Fruit fly (Drosophila melanogaster) whole organism, embryonic: ENCODE measurements around the gene Mkp3.

Source experiments
- B-H1 ChIP-seq: fragments of 200-800 bp; sonication (Bioruptor generic); IDR thresholded peaks from 3 replicates; pipeline ENCODE4 v1.3.6; 2022; ENCODE audit warnings: missing biosample characterization, missing genetic modification characterization
- CG10366 ChIP-seq: fragments of 200-800 bp; sonication (Bioruptor generic); IDR thresholded peaks from 2 replicates; pipeline ENCODE4 v1.3.6; 2022; ENCODE audit warnings: missing biosample characterization, missing genetic modification characterization
- CG10543 ChIP-seq: fragments of 200-800 bp; sonication (Bioruptor generic); optimal IDR thresholded peaks from 3 replicates; lab custom pipeline; 2017; ENCODE audit warnings: missing biosample characterization, mild to moderate bottlenecking, missing genetic modification characterization, moderate library complexity
- CG13287 ChIP-seq: fragments of 200-800 bp; sonication (Bioruptor generic); IDR thresholded peaks from 2 replicates; pipeline ENCODE4 v1.3.6; 2022; ENCODE audit warnings: missing biosample characterization, missing genetic modification characterization; ENCODE audit not compliant: partially characterized antibody
- CG13424 ChIP-seq: fragments of 200-800 bp; sonication (Bioruptor generic); optimal IDR thresholded peaks from 2 replicates; lab custom pipeline; 2019; ENCODE audit warnings: missing biosample characterization, mild to moderate bottlenecking, missing genetic modification characterization, moderate library complexity
- CG1602 ChIP-seq: fragments of 200-800 bp; sonication (Bioruptor generic); optimal IDR thresholded peaks from 3 replicates; lab custom pipeline; 2016; ENCODE audit warnings: missing biosample characterization, missing genetic modification characterization
- CG16779 ChIP-seq: fragments of 200-800 bp; sonication (Bioruptor generic); IDR thresholded peaks from 2 replicates; pipeline ENCODE4 v1.3.6; 2022; ENCODE audit warnings: missing biosample characterization, missing genetic modification characterization
- CG17829 ChIP-seq: fragments of 200-800 bp; optimal IDR thresholded peaks from 2 replicates; lab custom pipeline; 2019; ENCODE audit warnings: missing biosample characterization, mild to moderate bottlenecking, missing genetic modification characterization, moderate library complexity
- CG17912 ChIP-seq: fragments of 200-800 bp; sonication (Bioruptor generic); optimal IDR thresholded peaks from 2 replicates; lab custom pipeline; 2018; ENCODE audit warnings: missing biosample characterization, mild to moderate bottlenecking, missing genetic modification characterization
- CG18764 ChIP-seq: fragments of 200-800 bp; sonication (Bioruptor generic); optimal IDR thresholded peaks from 3 replicates; lab custom pipeline; 2016; ENCODE audit warnings: missing biosample characterization, missing genetic modification characterization
- CG33213 ChIP-seq: fragments of 200-800 bp; sonication (Bioruptor generic); optimal IDR thresholded peaks from 3 replicates; lab custom pipeline; 2016; ENCODE audit warnings: missing biosample characterization, missing genetic modification characterization
- CG33557 ChIP-seq: fragments of 200-800 bp; sonication (Bioruptor generic); optimal IDR thresholded peaks from 2 replicates; lab custom pipeline; 2019; ENCODE audit warnings: missing biosample characterization, mild to moderate bottlenecking, missing genetic modification characterization, moderate library complexity
- CG34422 ChIP-seq: fragments of 200-800 bp; sonication (Bioruptor generic); IDR thresholded peaks from 3 replicates; pipeline ENCODE4 v1.3.6; 2022; ENCODE audit warnings: missing biosample characterization, missing genetic modification characterization
- CG4707 ChIP-seq: fragments of 200-800 bp; sonication (Bioruptor generic); optimal IDR thresholded peaks from 2 replicates; lab custom pipeline; 2018; ENCODE audit warnings: missing biosample characterization, mild to moderate bottlenecking, missing genetic modification characterization, moderate library complexity
- CG5953 ChIP-seq: fragments of 200-800 bp; sonication (Bioruptor generic); IDR thresholded peaks from 2 replicates; pipeline ENCODE4 v1.3.6; 2022; ENCODE audit warnings: missing biosample characterization, missing genetic modification characterization
- CG7556 ChIP-seq: fragments of 200-800 bp; sonication (Bioruptor generic); optimal IDR thresholded peaks from 2 replicates; lab custom pipeline; 2017; ENCODE audit warnings: missing biosample characterization, mild to moderate bottlenecking, missing genetic modification characterization
- CG7786 ChIP-seq: fragments of 200-800 bp; sonication (Bioruptor generic); optimal IDR thresholded peaks from 2 replicates; lab custom pipeline; 2016; ENCODE audit warnings: missing biosample characterization, missing genetic modification characterization
- CG7987 ChIP-seq: fragments of 200-800 bp; sonication (Bioruptor generic); optimal IDR thresholded peaks from 2 replicates; lab custom pipeline; 2018; ENCODE audit warnings: missing biosample characterization, mild to moderate bottlenecking, missing genetic modification characterization, moderate library complexity
- CG8089 ChIP-seq: fragments of 200-800 bp; sonication (Bioruptor generic); optimal IDR thresholded peaks from 3 replicates; lab custom pipeline; 2016; ENCODE audit warnings: missing biosample characterization, missing genetic modification characterization
- CTCF ChIP-seq: fragments of 200-800 bp; sonication (Bioruptor generic); optimal IDR thresholded peaks from 2 replicates; lab custom pipeline; 2017; ENCODE audit warnings: missing biosample characterization, mild to moderate bottlenecking, missing genetic modification characterization, moderate library complexity
- Ets65A ChIP-seq: fragments of 200-800 bp; sonication (Bioruptor generic); peaks from one replicate; lab custom pipeline; 2016; ENCODE audit warnings: missing biosample characterization, missing genetic modification characterization
- Gsc ChIP-seq: fragments of 200-800 bp; sonication (Bioruptor generic); IDR thresholded peaks from 2 replicates; pipeline ENCODE4 v1.3.6; 2022; ENCODE audit warnings: missing biosample characterization, missing genetic modification characterization
- Hey ChIP-seq: fragments of 200-800 bp; sonication (Bioruptor generic); optimal IDR thresholded peaks from 3 replicates; lab custom pipeline; 2018; ENCODE audit warnings: missing biosample characterization, mild to moderate bottlenecking, missing genetic modification characterization
- Mes4 ChIP-seq: fragments of 200-800 bp; sonication (Bioruptor generic); optimal IDR thresholded peaks from 2 replicates; lab custom pipeline; 2016; ENCODE audit warnings: missing biosample characterization, missing genetic modification characterization
- Pdp1 ChIP-seq, 2 experiments: fragments of 200-800 bp; sonication (Bioruptor generic); optimal IDR thresholded peaks; 3 replicates each; lab custom pipeline; 2016; ENCODE audit warnings: missing biosample characterization in 2 of 2, missing genetic modification characterization in 2 of 2, mild to moderate bottlenecking in 1 of 2, moderate library complexity in 1 of 2
- Ravus ChIP-seq: fragments of 200-800 bp; sonication (Bioruptor generic); IDR thresholded peaks from 2 replicates; pipeline ENCODE4 v1.3.6; 2022; ENCODE audit warnings: missing biosample characterization, missing genetic modification characterization
- Rx ChIP-seq: fragments of 200-800 bp; sonication (Bioruptor generic); IDR thresholded peaks from 2 replicates; pipeline ENCODE4 v1.3.6; 2022; ENCODE audit warnings: missing biosample characterization, missing genetic modification characterization
- Sry-β ChIP-seq: fragments of 200-800 bp; sonication (Bioruptor generic); optimal IDR thresholded peaks from 2 replicates; lab custom pipeline; 2018; ENCODE audit warnings: missing biosample characterization, mild to moderate bottlenecking, missing genetic modification characterization, moderate library complexity
- Trl ChIP-seq, 3 experiments: fragments of >200 bp in 2 of 3; fragments of 200-800 bp in 1 of 3; sonication (Bioruptor generic) in 1 of 3; optimal IDR thresholded peaks; 2 replicates in 1 of 3; 3 replicates in 2 of 3; lab custom pipeline; 2016 to 2017; ENCODE audit warnings: missing biosample characterization in 1 of 3, missing genetic modification characterization in 1 of 3
- ab ChIP-seq: fragments of 200-800 bp; sonication (Bioruptor generic); optimal IDR thresholded peaks from 2 replicates; lab custom pipeline; 2016; ENCODE audit warnings: missing biosample characterization, missing genetic modification characterization
- bbx ChIP-seq: fragments of 200-800 bp; sonication (Bioruptor generic); IDR thresholded peaks from 2 replicates; pipeline ENCODE4 v1.3.6; 2022; ENCODE audit warnings: missing biosample characterization, missing genetic modification characterization; ENCODE audit not compliant: partially characterized antibody
- cg ChIP-seq: fragments of 200-800 bp; sonication (Bioruptor generic); optimal IDR thresholded peaks from 3 replicates; lab custom pipeline; 2019; ENCODE audit warnings: missing biosample characterization, mild to moderate bottlenecking, missing genetic modification characterization, moderate library complexity
- ewg ChIP-seq: fragments of 200-800 bp; sonication (Bioruptor generic); optimal IDR thresholded peaks from 3 replicates; lab custom pipeline; 2017; ENCODE audit warnings: mild to moderate bottlenecking, missing biosample characterization, missing genetic modification reagents, missing genetic modification characterization
- gce ChIP-seq: fragments of 200-800 bp; sonication (Bioruptor generic); IDR thresholded peaks from 3 replicates; pipeline ENCODE4 v1.3.6; 2022; ENCODE audit warnings: missing biosample characterization, missing genetic modification characterization
- grn ChIP-seq: fragments of 200-800 bp; sonication (Bioruptor generic); optimal IDR thresholded peaks from 3 replicates; lab custom pipeline; 2017; ENCODE audit warnings: missing biosample characterization, missing genetic modification characterization
- h ChIP-seq: fragments of >200 bp; optimal IDR thresholded peaks from 2 replicates; lab custom pipeline; 2017
- hkb ChIP-seq, 2 experiments: fragments of 200-800 bp in 1 of 2; fragments of >200 bp in 1 of 2; sonication (Bioruptor generic) in 1 of 2; IDR thresholded peaks in 1 of 2; optimal IDR thresholded peaks in 1 of 2; 2 replicates each; pipeline versions ENCODE4 v1.3.6 to Lab custom; 2017 to 2022; ENCODE audit warnings: missing biosample characterization in 1 of 2, missing genetic modification characterization in 1 of 2
- ken ChIP-seq: fragments of 200-800 bp; sonication (Bioruptor generic); IDR thresholded peaks from 3 replicates; pipeline ENCODE4 v1.3.6; 2022; ENCODE audit warnings: missing biosample characterization, missing genetic modification characterization
- lola ChIP-seq, 3 experiments: fragments of >200 bp in 2 of 3; fragments of 200-800 bp in 1 of 3; sonication (Bioruptor generic) in 1 of 3; optimal IDR thresholded peaks; 2 replicates each; lab custom pipeline; 2017 to 2019; ENCODE audit warnings: missing biosample characterization in 3 of 3, missing genetic modification characterization in 3 of 3, mild to moderate bottlenecking in 1 of 3, moderate library complexity in 1 of 3
- mirr ChIP-seq: fragments of 200-800 bp; sonication (Bioruptor generic); optimal IDR thresholded peaks from 3 replicates; lab custom pipeline; 2018; ENCODE audit warnings: missing biosample characterization, mild to moderate bottlenecking, missing genetic modification characterization
- ranshi ChIP-seq: fragments of 200-800 bp; sonication (Bioruptor generic); IDR thresholded peaks from 2 replicates; pipeline ENCODE4 v1.3.6; 2022; ENCODE audit warnings: missing biosample characterization, missing genetic modification characterization
- sd ChIP-seq: fragments of 200-800 bp; sonication (Bioruptor generic); optimal IDR thresholded peaks from 3 replicates; lab custom pipeline; 2018; ENCODE audit warnings: missing biosample characterization, mild to moderate bottlenecking, missing genetic modification characterization, moderate library complexity
- sim ChIP-seq: fragments of 200-800 bp; sonication (Bioruptor generic); IDR thresholded peaks from 2 replicates; pipeline ENCODE4 v1.3.6; 2022; ENCODE audit warnings: missing biosample characterization, missing genetic modification characterization
- stc ChIP-seq: fragments of 200-800 bp; sonication (Bioruptor generic); IDR thresholded peaks from 2 replicates; pipeline ENCODE4 v1.3.6; 2022; ENCODE audit warnings: missing biosample characterization, missing genetic modification characterization
- toy ChIP-seq: fragments of 200-800 bp; sonication (Bioruptor generic); IDR thresholded peaks from 2 replicates; pipeline ENCODE4 v1.3.6; 2022; ENCODE audit warnings: missing biosample characterization, missing genetic modification characterization
- trem ChIP-seq: fragments of 200-800 bp; optimal IDR thresholded peaks from 3 replicates; lab custom pipeline; 2019; ENCODE audit warnings: missing biosample characterization, mild to moderate bottlenecking, missing genetic modification characterization, moderate library complexity
- yki ChIP-seq: fragments of >200 bp; optimal IDR thresholded peaks from 3 replicates; lab custom pipeline; 2018
- zfh1 ChIP-seq: fragments of 200-800 bp; sonication (Bioruptor generic); IDR thresholded peaks from 3 replicates; pipeline ENCODE4 v1.3.6; 2022; ENCODE audit warnings: missing biosample characterization, missing genetic modification characterization
- zfh2 ChIP-seq: fragments of 200-800 bp; sonication (Bioruptor generic); optimal IDR thresholded peaks from 2 replicates; lab custom pipeline; 2016; ENCODE audit warnings: missing biosample characterization, missing genetic modification characterization

Gene Mkp3

DNA sequence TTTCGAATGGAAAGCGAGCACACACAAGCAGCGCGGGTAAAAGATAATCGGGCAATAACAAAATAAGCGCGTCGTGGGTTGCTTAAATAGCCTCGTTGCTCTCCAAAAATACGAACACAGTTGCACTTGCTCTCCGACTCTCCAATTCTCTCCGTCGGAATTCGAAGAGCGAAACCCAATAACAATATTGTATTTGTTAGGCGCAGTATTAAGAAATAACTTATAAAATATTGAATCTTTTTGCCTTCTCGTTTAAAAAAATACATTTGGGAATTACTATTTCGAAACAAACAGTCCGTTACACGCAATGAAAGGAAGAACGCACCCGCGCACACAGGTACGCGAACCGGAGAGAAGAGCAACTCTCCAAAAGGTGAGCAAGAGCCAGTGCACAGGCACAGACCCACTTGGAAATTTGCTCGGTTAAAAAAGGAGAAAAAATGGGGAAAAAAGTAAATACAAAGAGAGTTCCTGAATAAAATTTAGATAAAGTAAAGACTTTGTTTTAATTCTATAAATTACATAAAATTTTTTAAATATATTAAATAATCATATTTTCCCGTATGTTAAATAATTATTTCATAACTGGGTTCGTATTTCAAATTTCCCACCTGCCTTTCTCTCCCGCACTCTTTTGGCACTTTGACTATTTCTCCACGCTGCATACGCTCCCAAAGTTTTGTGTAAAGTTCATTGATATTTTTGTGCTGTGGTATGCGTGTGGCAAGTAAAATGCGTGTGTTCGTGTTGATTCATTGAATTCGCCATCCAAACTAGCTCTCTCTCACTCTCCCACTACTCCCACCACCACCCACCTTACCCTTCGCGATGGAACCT is at the start of gene Mkp3 (continued):
- TF ChIP-seq ewg (peak; percentile 51), CG10543 (GFP tag; lab: Kevin White, UChicago) (peak; percentile 91), CG4707 (GFP tag; lab: Kevin White, UChicago) (peak; percentile 56), CG7987 (GFP tag; lab: Kevin White, UChicago) (peak; percentile 26), toy (peak; percentile 83), Sry-β (GFP tag; lab: Kevin White, UChicago) (no peak), mirr (peak; percentile 13), CG7556 (GFP tag; lab: Kevin White, UChicago) (peak; percentile 96), CG34422 (GFP tag; lab: Robert Waterston, UW) (peak; percentile 91), CG1602 (peak; percentile 77), Rx (GFP tag; lab: Robert Waterston, UW) (peak; percentile 66), CG18764 (GFP tag; lab: Kevin White, UChicago) (peak; percentile 72), Trl (optimal IDR thresholded peaks at IDR 0.05; lab: Kevin White, UChicago) (peak; percentile 91 to 94), Trl (GFP tag; optimal IDR thresholded peaks at IDR 0.05; lab: Kevin White, UChicago) (peak; percentile 33), Hey (tag; lab: Kevin White, UChicago) (no peak), ranshi (GFP tag; lab: Robert Waterston, UW) (peak; percentile 90), CG5953 (GFP tag; lab: Robert Waterston, UW) (peak; percentile 65; the same call in 1 of the 2 replicates), CG16779 (peak; percentile 57; the same call in 1 of the 2 replicates), Gsc (GFP tag; lab: Robert Waterston, UW) (no peak), ab (no peak), zfh1 (GFP tag; lab: Robert Waterston, UW) (peak; percentile 82), yki (lab: Kevin White, UChicago) (peak; percentile 31), CG7786 (GFP tag; lab: Kevin White, UChicago) (no peak), sd (tag; lab: Kevin White, UChicago) (peak; percentile 68), Mes4 (GFP tag; lab: Kevin White, UChicago) (no peak), CG8089 (no peak), cg (peak; percentile 63), CG17912 (GFP tag; lab: Kevin White, UChicago) (no peak), CG13424 (peak; percentile 94), gce (GFP tag; lab: Robert Waterston, UW) (peak; percentile 73; the same call in 2 of the 3 replicates), CG33213 (GFP tag; lab: Kevin White, UChicago) (no peak), ken (peak; percentile 80), bbx (GFP tag; lab: Robert Waterston, UW) (0 out of 2 replicates have a peak, but pooled peaks have one; percentile 52), stc (peak; percentile 93), h (lab: Kevin White, UChicago) (no peak), CG17829 (tag; lab: Kevin White, UChicago) (peak; percentile 91), Ravus (GFP tag; lab: Robert Waterston, UW) (peak; percentile 72), grn (GFP tag; lab: Kevin White, UChicago) (no peak), zfh2 (peak; percentile 23), CG13287 (GFP tag; lab: Robert Waterston, UW) (no peak; the same call in 1 of the 2 replicates), B-H1 (GFP tag; lab: Robert Waterston, UW) (peak; percentile 79; the same call in 2 of the 3 replicates), CG10366 (GFP tag; lab: Robert Waterston, UW) (peak; percentile 85), CTCF (peak; percentile 42), trem (peak; percentile 79), hkb (optimal IDR thresholded peaks at IDR 0.05; lab: Kevin White, UChicago) (no peak), hkb (GFP tag; IDR thresholded peaks at IDR 0.05; lab: Robert Waterston, UW) (peak; percentile 95), sim (GFP tag; lab: Robert Waterston, UW) (0 out of 2 replicates have a peak, but pooled peaks have one; percentile 52), lola (GFP tag; optimal IDR thresholded peaks at IDR 0.05; lab: Kevin White, UChicago) (peak in 1 of 3 experiments; percentile 77), Ets65A (GFP tag; lab: Kevin White, UChicago) (peak; percentile 43), CG33557 (GFP tag; lab: Kevin White, UChicago) (peak; percentile 70), Pdp1 (GFP tag; optimal IDR thresholded peaks at IDR 0.05; lab: Kevin White, UChicago) (peak in 1 of 2 experiments; percentile 29)
